Worm (Caenorhabditis elegans) whole organism, young adult: ENCODE measurements around the gene rab-28.

Source experiments
- F55B11.4 ChIP-seq: sonication (generic microtip); optimal IDR thresholded peaks from 2 replicates; lab custom pipeline; 2016; ENCODE audit warnings: missing compliant biosample characterization, missing genetic modification characterization, borderline replicate concordance; ENCODE audit not compliant: insufficient read depth
- chd-7 ChIP-seq: sonication (generic microtip); optimal IDR thresholded peaks from 2 replicates; lab custom pipeline; 2016; ENCODE audit warnings: mild to moderate bottlenecking, missing genetic modification characterization, moderate library complexity, missing compliant biosample characterization
- hlh-12 ChIP-seq: sonication (generic microtip); optimal IDR thresholded peaks from 2 replicates; lab custom pipeline; 2016; ENCODE audit warnings: missing genetic modification characterization, missing compliant biosample characterization
- mes-4 ChIP-seq: sonication (generic microtip); optimal IDR thresholded peaks from 2 replicates; lab custom pipeline; 2016; ENCODE audit warnings: missing genotype, missing genetic modification characterization, missing compliant biosample characterization

DNA sequence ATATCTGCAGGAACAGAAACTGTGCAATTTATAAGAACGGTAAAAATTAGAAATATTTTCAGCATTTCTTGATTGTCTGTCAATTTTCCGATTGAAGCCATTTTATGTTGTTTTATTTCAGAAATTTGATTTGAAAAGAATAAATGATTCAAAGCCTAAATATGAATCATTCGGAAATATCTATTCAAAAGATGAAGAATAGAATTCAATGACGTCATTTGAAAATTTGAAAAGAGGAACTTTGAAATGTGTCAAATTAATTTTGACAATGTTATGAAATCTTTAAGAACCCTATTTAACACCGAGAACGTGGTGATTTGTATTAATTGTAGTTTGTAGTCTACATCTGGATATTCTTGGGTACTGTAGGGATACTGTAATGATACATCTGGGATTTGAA lies 51.3 kb downstream of the rab-28 start, which contains the start of gene C46C2.5:
- TF ChIP-seq mes-4 (tag; lab: Kevin White, UChicago) (no peak), chd-7 (tag; lab: Kevin White, UChicago) (no peak), hlh-12 (tag; lab: Kevin White, UChicago) (no peak), F55B11.4 (tag; lab: Kevin White, UChicago) (no peak)
